Worm (Caenorhabditis elegans): ENCODE results near the gene K11C4.1.

K11C4.1 gene

DNA sequence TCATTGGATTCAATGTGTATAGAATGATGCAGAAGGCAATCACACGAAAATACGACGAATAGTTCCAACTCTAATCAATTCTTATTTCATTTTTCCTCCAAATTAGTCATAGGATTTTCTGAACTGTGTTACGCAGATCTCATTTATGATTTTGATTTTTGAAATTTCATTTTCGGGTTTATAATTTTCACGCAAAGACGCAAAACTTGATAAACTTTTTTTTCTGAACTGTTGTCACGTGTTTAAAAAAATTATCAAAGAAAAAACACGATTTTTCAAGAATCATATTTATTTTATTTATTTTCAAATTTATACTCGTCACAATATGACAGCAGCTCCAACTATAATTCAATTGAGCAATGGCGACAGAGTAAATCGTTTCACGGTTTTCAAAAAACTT lies at the start of gene K11C4.1:
Gene K11C4.1, plus strand, starts transcription at position 301 of the 400 bp plus-strand sequence.
- no peak for TF ChIP-seq efl-1 (optimal IDR thresholded peaks at IDR 0.05)
- TF ChIP-seq efl-1 (GFP tag; optimal IDR thresholded peaks at IDR 0.05 in 1 of 2), result peak in 1 of 2 experiments; percentile 73
- TF ChIP-seq nhr-71 (tag; optimal IDR thresholded peaks at IDR 0.05), result no peak

- TF ChIP-seq C16A3.4 (tag; optimal IDR thresholded peaks at IDR 0.05) (no peak), fkh-4 (tag; optimal IDR thresholded peaks at IDR 0.05; ENCODE audit: borderline replicate concordance) (no peak), blmp-1 (tag; optimal IDR thresholded peaks at IDR 0.05) (no peak), snu-23 (GFP tag; optimal IDR thresholded peaks at IDR 0.05) (no peak), ces-1 (GFP tag; optimal IDR thresholded peaks at IDR 0.05) (no peak), nhr-84 (tag; optimal IDR thresholded peaks at IDR 0.05) (no peak), lin-39 (tag; optimal IDR thresholded peaks at IDR 0.05) (no peak), nhr-19 (GFP tag; conservative IDR thresholded peaks at IDR 0.05) (no peak), unc-98 (GFP tag; IDR thresholded peaks at IDR 0.05) (no peak), zag-1 (tag; optimal IDR thresholded peaks at IDR 0.05) (no peak), mab-9 (GFP tag; IDR thresholded peaks at IDR 0.05) (no peak), efl-1 (optimal IDR thresholded peaks at IDR 0.05) (no peak), efl-1 (GFP tag; optimal IDR thresholded peaks at IDR 0.05 in 1 of 2) (no peak), pag-3 (tag; optimal IDR thresholded peaks at IDR 0.05; ENCODE audit: borderline replicate concordance, insufficient read depth) (no peak), elt-3 (tag; optimal IDR thresholded peaks at IDR 0.05) (no peak)
These were observed 42.1 kb upstream of the K11C4.1 start, which contains the start of gene gpa-10 for ce11 chrV:6854711-6855110. gpa-10 (minus strand) TSS chrV:6854811.

ce11 chrV:6870004-6870403 lies 26.8 kb upstream of the K11C4.1 start, which contains the start of gene frpr-18:
frpr-18 (plus strand) TSS chrV:6870304.
- TF ChIP-seq lin-13 (GFP tag; optimal IDR thresholded peaks at IDR 0.05) (no peak), pag-3 (tag; optimal IDR thresholded peaks at IDR 0.05; ENCODE audit: borderline replicate concordance, insufficient read depth) (no peak), egl-27 (tag; optimal IDR thresholded peaks at IDR 0.05) (no peak), nhr-71 (tag; optimal IDR thresholded peaks at IDR 0.05) (no peak), snu-23 (GFP tag; optimal IDR thresholded peaks at IDR 0.05) (no peak), F16B12.6 (tag; optimal IDR thresholded peaks at IDR 0.05) (no peak), mdl-1 (tag; optimal IDR thresholded peaks at IDR 0.05) (no peak), aly-2 (tag; optimal IDR thresholded peaks at IDR 0.05) (no peak), C16A3.4 (tag; optimal IDR thresholded peaks at IDR 0.05) (no peak), nhr-84 (tag; optimal IDR thresholded peaks at IDR 0.05) (no peak), lir-3 (tag; optimal IDR thresholded peaks at IDR 0.05; ENCODE audit: poor library complexity) (no peak), ztf-11 (tag; optimal IDR thresholded peaks at IDR 0.05) (no peak), ztf-4 (tag; optimal IDR thresholded peaks at IDR 0.05) (no peak)

DNA sequence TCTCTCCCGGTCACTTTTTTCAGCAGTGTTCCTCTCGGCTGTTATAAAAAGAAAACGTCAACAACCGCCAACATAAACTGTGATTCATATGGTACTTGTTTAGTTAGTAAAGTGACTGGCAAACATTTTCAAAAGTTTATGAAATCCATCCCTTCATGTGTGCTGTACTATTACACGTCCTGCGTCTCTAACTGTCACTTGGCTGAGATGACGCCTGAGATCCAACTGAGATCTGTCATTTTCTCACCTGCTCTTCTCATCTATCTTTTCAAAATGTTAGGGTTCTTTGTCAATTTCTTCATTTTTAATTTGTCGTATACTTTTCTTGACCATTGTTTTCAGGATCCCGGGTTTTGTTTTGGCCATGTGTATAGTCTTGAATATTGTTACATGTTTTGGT lies 22.1 kb upstream of the K11C4.1 start:
- no peak for TF ChIP-seq efl-3 (GFP tag; optimal IDR thresholded peaks at IDR 0.05)
- peak; percentile 23 for TF ChIP-seq rnt-1 (tag; optimal IDR thresholded peaks at IDR 0.05)
- no peak for TF ChIP-seq tlp-1 (tag; optimal IDR thresholded peaks at IDR 0.05)
- no peak for TF ChIP-seq nhr-77 (tag; optimal IDR thresholded peaks at IDR 0.05)

DNA sequence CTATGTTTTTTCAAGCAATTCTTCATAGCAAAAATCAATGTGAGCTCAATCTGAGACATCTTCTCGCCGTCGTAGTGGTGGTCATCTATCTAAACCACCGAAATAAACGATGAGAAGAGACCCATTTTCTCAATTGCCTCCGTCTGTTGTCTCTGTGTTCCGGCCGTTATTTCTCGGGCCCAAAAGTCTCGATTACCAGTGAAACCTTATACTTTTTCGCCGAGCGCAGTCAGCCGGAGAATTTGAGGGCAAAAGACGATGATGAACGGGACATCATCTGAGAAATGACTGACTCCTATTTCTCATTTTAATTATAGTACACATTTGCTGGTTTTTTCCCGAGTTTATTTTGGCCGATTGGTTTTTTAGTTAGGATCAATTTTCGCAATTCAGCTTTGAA lies 21.0 kb upstream of the K11C4.1 start:
- no peak for TF ChIP-seq irx-1 (tag; optimal IDR thresholded peaks at IDR 0.05)
- TF ChIP-seq dsc-1 (tag; optimal IDR thresholded peaks at IDR 0.05), result peak; percentile 2
- no peak for TF ChIP-seq lin-13 (GFP tag; optimal IDR thresholded peaks at IDR 0.05)
- TF ChIP-seq unc-130 (tag; optimal IDR thresholded peaks at IDR 0.05), result no peak
- TF ChIP-seq efl-1 (optimal IDR thresholded peaks at IDR 0.05), result no peak
- peak in 1 of 2 experiments; percentile 77 for TF ChIP-seq efl-1 (GFP tag; optimal IDR thresholded peaks at IDR 0.05 in 1 of 2)
- TF ChIP-seq elt-2 (tag; optimal IDR thresholded peaks at IDR 0.05), result no peak
- no peak for TF ChIP-seq unc-30 (tag; optimal IDR thresholded peaks at IDR 0.05)
- no peak for TF ChIP-seq zag-1 (tag; optimal IDR thresholded peaks at IDR 0.05)
- TF ChIP-seq lin-14 (GFP tag; optimal IDR thresholded peaks at IDR 0.05), result peak; percentile 4
- TF ChIP-seq lsy-2 (tag; optimal IDR thresholded peaks at IDR 0.05), result no peak
- no peak for TF ChIP-seq fkh-4 (tag; optimal IDR thresholded peaks at IDR 0.05; ENCODE audit: borderline replicate concordance)
- TF ChIP-seq nhr-90 (tag; optimal IDR thresholded peaks at IDR 0.05; ENCODE audit: poor library complexity), result no peak
- TF ChIP-seq aly-2 (tag; optimal IDR thresholded peaks at IDR 0.05), result no peak
- no peak for TF ChIP-seq unc-86 (tag; optimal IDR thresholded peaks at IDR 0.05)
- TF ChIP-seq egl-27 (tag; optimal IDR thresholded peaks at IDR 0.05), result no peak
- TF ChIP-seq efl-3 (GFP tag; optimal IDR thresholded peaks at IDR 0.05), result no peak
- TF ChIP-seq fos-1 (tag; optimal IDR thresholded peaks at IDR 0.05), result no peak
- TF ChIP-seq rnt-1 (tag; optimal IDR thresholded peaks at IDR 0.05), result no peak
- TF ChIP-seq zip-4 (GFP tag; optimal IDR thresholded peaks at IDR 0.05), result no peak
- no peak for TF ChIP-seq nhr-71 (tag; optimal IDR thresholded peaks at IDR 0.05)
- no peak for TF ChIP-seq swsn-7 (tag; optimal IDR thresholded peaks at IDR 0.05)
- TF ChIP-seq aha-1 (tag; optimal IDR thresholded peaks at IDR 0.05), result no peak
